Fruit fly (Drosophila melanogaster): ENCODE results near the gene CG1636.

CG1636 gene

DNA sequence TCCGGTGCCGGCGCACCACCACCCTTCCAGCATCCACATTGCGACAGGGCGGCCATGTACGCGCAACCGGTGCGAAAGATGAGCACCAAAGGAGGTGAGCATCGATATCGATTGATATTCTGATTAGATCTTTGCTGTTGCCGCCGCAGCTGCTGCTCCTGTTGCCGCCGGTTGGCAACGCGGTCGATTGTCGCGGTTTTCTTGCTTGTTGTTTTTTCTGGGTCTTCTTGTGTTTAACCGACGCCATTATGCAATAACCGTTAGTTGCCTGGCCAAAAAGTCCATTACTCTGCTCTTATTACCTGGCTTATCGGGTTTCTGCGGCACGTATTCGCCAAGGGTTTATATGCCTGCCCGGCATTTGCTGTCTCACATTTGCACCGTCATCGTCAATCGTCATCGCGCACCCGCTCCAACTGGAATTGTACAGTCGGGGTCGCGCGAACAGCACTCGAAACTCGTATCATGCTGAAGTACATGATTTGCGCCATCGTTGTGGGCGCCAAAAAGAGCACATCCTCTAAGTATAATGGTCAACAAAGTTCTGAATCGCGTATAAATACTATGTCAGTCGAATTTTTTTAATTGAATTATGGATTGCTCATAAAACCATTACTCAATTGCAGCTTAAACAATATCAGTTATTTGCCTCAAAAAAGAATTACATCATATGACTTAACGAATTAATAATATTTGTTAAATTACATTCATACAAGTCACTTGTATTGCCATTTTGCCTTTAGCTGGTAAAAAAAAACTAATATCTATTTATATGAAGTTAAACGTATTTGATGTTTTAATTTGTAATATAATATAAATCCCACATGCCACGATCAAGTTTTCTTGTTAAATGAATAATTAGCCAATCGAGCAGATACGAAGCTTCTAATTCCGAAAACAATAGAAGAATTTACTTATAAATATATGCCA is 29.0 kb upstream of the CG1636 start, which contains the start of gene sni (continued):
- no peak for TF ChIP-seq danr (GFP tag; IDR thresholded peaks at IDR 0.05)
- no peak for TF ChIP-seq tx (GFP tag; optimal IDR thresholded peaks at IDR 0.05)
- no peak; the same call in 1 of the 2 replicates for TF ChIP-seq inv (GFP tag; IDR thresholded peaks at IDR 0.05; ENCODE audit: partially characterized antibody)
- TF ChIP-seq MBD-R2 (GFP tag; IDR thresholded peaks at IDR 0.05): 0 out of 2 replicates have a peak, but pooled peaks have one; percentile 25
- peak; percentile 15 for TF ChIP-seq CG18262 (tag; optimal IDR thresholded peaks at IDR 0.05)
- TF ChIP-seq dysf (GFP tag; IDR thresholded peaks at IDR 0.05): 0 out of 3 replicates have a peak, but pooled peaks have one; percentile 14
- TF ChIP-seq gsb-n (tag; optimal IDR thresholded peaks at IDR 0.05): no peak
- no peak for TF ChIP-seq CG9876 (GFP tag; optimal IDR thresholded peaks at IDR 0.05)
- TF ChIP-seq CG7928 (GFP tag; optimal IDR thresholded peaks at IDR 0.05): no peak
- no peak for TF ChIP-seq D19B (GFP tag; optimal IDR thresholded peaks at IDR 0.05)
- peak; percentile 19; the same call in 1 of the 2 replicates for TF ChIP-seq Xrp1 (GFP tag; IDR thresholded peaks at IDR 0.05)
- no peak for TF ChIP-seq dan (GFP tag; IDR thresholded peaks at IDR 0.05)
- TF ChIP-seq CG17385 (GFP tag; optimal IDR thresholded peaks at IDR 0.05): peak; percentile 20
- no peak for TF ChIP-seq CG31365 (tag; optimal IDR thresholded peaks at IDR 0.05)
- TF ChIP-seq Deaf1 (tag; optimal IDR thresholded peaks at IDR 0.05): no peak
- no peak for TF ChIP-seq wdn (GFP tag; IDR thresholded peaks at IDR 0.05)
- no peak for TF ChIP-seq pan (optimal IDR thresholded peaks at IDR 0.05)
- TF ChIP-seq pan (GFP tag; optimal IDR thresholded peaks at IDR 0.05 in 1 of 2, IDR thresholded peaks at IDR 0.05 in 1 of 2): no peak
- TF ChIP-seq repo (GFP tag; optimal IDR thresholded peaks at IDR 0.05): no peak
- peak; percentile 37 for TF ChIP-seq maf-S (GFP tag; optimal IDR thresholded peaks at IDR 0.05)
- TF ChIP-seq CG14965 (GFP tag; optimal IDR thresholded peaks at IDR 0.05; ENCODE audit: borderline replicate concordance): no peak
- no peak for TF ChIP-seq mld (GFP tag; IDR thresholded peaks at IDR 0.05; ENCODE audit: partially characterized antibody)
- TF ChIP-seq CG34376 (GFP tag; optimal IDR thresholded peaks at IDR 0.05): no peak
- no peak for TF ChIP-seq sd (tag; optimal IDR thresholded peaks at IDR 0.05)
- TF ChIP-seq Nf-YC (tag; optimal IDR thresholded peaks at IDR 0.05): no peak
- TF ChIP-seq CG9727 (GFP tag; optimal IDR thresholded peaks at IDR 0.05): no peak
- TF ChIP-seq Trl (optimal IDR thresholded peaks at IDR 0.05): no peak
- TF ChIP-seq Trl (GFP tag; optimal IDR thresholded peaks at IDR 0.05): no peak
- TF ChIP-seq onecut (GFP tag; IDR thresholded peaks at IDR 0.05): no peak
- peak; percentile 58 for TF ChIP-seq CG2678 (tag; optimal IDR thresholded peaks at IDR 0.05)
- no peak for TF ChIP-seq sim (GFP tag; IDR thresholded peaks at IDR 0.05)
- no peak for TF ChIP-seq CG9797 (GFP tag; optimal IDR thresholded peaks at IDR 0.05)
- TF ChIP-seq hb (GFP tag; IDR thresholded peaks at IDR 0.05; ENCODE audit: partially characterized antibody): no peak
- TF ChIP-seq H2.0 (GFP tag; IDR thresholded peaks at IDR 0.05): no peak
- TF ChIP-seq knrl (GFP tag; IDR thresholded peaks at IDR 0.05; ENCODE audit: partially characterized antibody): no peak
- 0 out of 3 replicates have a peak, but pooled peaks have one; percentile 10 for TF ChIP-seq so (GFP tag; IDR thresholded peaks at IDR 0.05)
- TF ChIP-seq ato (GFP tag; IDR thresholded peaks at IDR 0.05; ENCODE audit: partially characterized antibody): no peak
- no peak for TF ChIP-seq CG18764 (GFP tag; optimal IDR thresholded peaks at IDR 0.05)
- peak; percentile 12 for TF ChIP-seq Side (GFP tag; optimal IDR thresholded peaks at IDR 0.05)
- TF ChIP-seq zen (tag; optimal IDR thresholded peaks at IDR 0.05): no peak
- no peak for TF ChIP-seq stc (GFP tag; IDR thresholded peaks at IDR 0.05)
- no peak for TF ChIP-seq CG8478 (optimal IDR thresholded peaks at IDR 0.05)
- TF ChIP-seq MESR4 (GFP tag; optimal IDR thresholded peaks at IDR 0.05): no peak
- no peak for TF ChIP-seq hkb (optimal IDR thresholded peaks at IDR 0.05)
- TF ChIP-seq hkb (GFP tag; IDR thresholded peaks at IDR 0.05): 0 out of 2 replicates have a peak, but pooled peaks have one; percentile 36
- TF ChIP-seq CG14710 (tag; optimal IDR thresholded peaks at IDR 0.05): no peak
- no peak for TF ChIP-seq ken (GFP tag; IDR thresholded peaks at IDR 0.05)
- peak; percentile 23 for TF ChIP-seq CG3281 (GFP tag; optimal IDR thresholded peaks at IDR 0.05)
- TF ChIP-seq CG17829 (tag; optimal IDR thresholded peaks at IDR 0.05): no peak
- no peak for TF ChIP-seq pum (GFP tag; optimal IDR thresholded peaks at IDR 0.05)
